Worm (Caenorhabditis elegans): Measurements from ENCODE around the gene cnc-8.

The cnc-8 gene

ce11 chrX:10332035-10332614 is 25.7 kb downstream of the cnc-8 start:
- TF ChIP-seq skn-1 (tag; optimal IDR thresholded peaks at IDR 0.05) (peak; percentile 78), lir-3 (tag; optimal IDR thresholded peaks at IDR 0.05; ENCODE audit: poor library complexity) (no peak), pqm-1 (tag; optimal IDR thresholded peaks at IDR 0.05) (no peak), nhr-77 (tag; optimal IDR thresholded peaks at IDR 0.05) (peak; percentile 44), snu-23 (GFP tag; optimal IDR thresholded peaks at IDR 0.05) (peak; percentile 43), vab-15 (tag; optimal IDR thresholded peaks at IDR 0.05) (no peak), dsc-1 (tag; optimal IDR thresholded peaks at IDR 0.05) (peak; percentile 29), swsn-7 (tag; optimal IDR thresholded peaks at IDR 0.05) (no peak), mef-2 (tag; optimal IDR thresholded peaks at IDR 0.05) (no peak), F16B12.6 (tag; optimal IDR thresholded peaks at IDR 0.05) (no peak), egl-27 (tag; optimal IDR thresholded peaks at IDR 0.05) (peak; percentile 21 to 55), lin-14 (GFP tag; optimal IDR thresholded peaks at IDR 0.05) (peak; percentile 84), tbx-2 (tag; optimal IDR thresholded peaks at IDR 0.05) (peak; percentile 39), mep-1 (tag; optimal IDR thresholded peaks at IDR 0.05) (peak; percentile 28), unc-130 (tag; optimal IDR thresholded peaks at IDR 0.05) (peak; percentile 5), ceh-82 (tag; optimal IDR thresholded peaks at IDR 0.05) (peak in 1 of 3 experiments; percentile 15), mdl-1 (tag; optimal IDR thresholded peaks at IDR 0.05) (peak in 1 of 2 experiments; percentile 38), hlh-17 (GFP tag; optimal IDR thresholded peaks at IDR 0.05; ENCODE audit: borderline replicate concordance) (no peak), elt-2 (tag; optimal IDR thresholded peaks at IDR 0.05) (peak; percentile 47), nhr-85 (tag) (peak; percentile 89), nhr-76 (tag; optimal IDR thresholded peaks at IDR 0.05) (no peak), ama-1 (optimal IDR thresholded peaks at IDR 0.05) (no peak), lin-35 (GFP tag; optimal IDR thresholded peaks at IDR 0.05) (peak in 1 of 2 experiments; percentile 14), nhr-20 (tag; optimal IDR thresholded peaks at IDR 0.05) (peak; percentile 65), hlh-4 (tag; optimal IDR thresholded peaks at IDR 0.05) (no peak), mab-9 (GFP tag; IDR thresholded peaks at IDR 0.05) (no peak), aha-1 (tag; optimal IDR thresholded peaks at IDR 0.05) (no peak), nhr-19 (GFP tag; conservative IDR thresholded peaks at IDR 0.05) (peak; percentile 56), rnt-1 (tag; optimal IDR thresholded peaks at IDR 0.05) (peak; percentile 72), efl-1 (optimal IDR thresholded peaks at IDR 0.05) (no peak), efl-1 (GFP tag; optimal IDR thresholded peaks at IDR 0.05 in 1 of 2) (peak in 1 of 2 experiments; percentile 78), nhr-71 (tag; optimal IDR thresholded peaks at IDR 0.05) (peak; percentile 74), blmp-1 (tag; optimal IDR thresholded peaks at IDR 0.05) (peak; percentile 48), nhr-90 (tag; optimal IDR thresholded peaks at IDR 0.05; ENCODE audit: poor library complexity) (peak; percentile 15), lsy-2 (tag; optimal IDR thresholded peaks at IDR 0.05) (peak in 1 of 2 experiments; percentile 24), sptf-1 (tag; optimal IDR thresholded peaks at IDR 0.05) (no peak), jun-1 (tag; optimal IDR thresholded peaks at IDR 0.05) (peak; percentile 31), elt-3 (tag; optimal IDR thresholded peaks at IDR 0.05) (peak in 2 of 6 experiments; percentile 4 to 71), nhr-47 (tag; optimal IDR thresholded peaks at IDR 0.05) (peak; percentile 25)

ce11 chrX:10333301-10333854 is 27.0 kb downstream of the cnc-8 start, which contains the start of gene R07E3.4:
R07E3.4 (minus strand) TSS chrX:10333351.
- peak; percentile 72 for TF ChIP-seq nhr-11 (tag; optimal IDR thresholded peaks at IDR 0.05)
- TF ChIP-seq nhr-237 (tag; optimal IDR thresholded peaks at IDR 0.05), result no peak
- TF ChIP-seq nhr-90 (tag; optimal IDR thresholded peaks at IDR 0.05; ENCODE audit: poor library complexity), result peak; percentile 40
- peak; percentile 54 for TF ChIP-seq snu-23 (GFP tag; optimal IDR thresholded peaks at IDR 0.05)
- peak in 1 of 2 experiments; percentile 17 for TF ChIP-seq egl-27 (tag; optimal IDR thresholded peaks at IDR 0.05)
- no peak for TF ChIP-seq pax-3 (tag; optimal IDR thresholded peaks at IDR 0.05)
- TF ChIP-seq nhr-85 (tag), result peak; percentile 92
- no peak for TF ChIP-seq unc-86 (tag; optimal IDR thresholded peaks at IDR 0.05)
- TF ChIP-seq nhr-28 (tag; optimal IDR thresholded peaks at IDR 0.05), result no peak
- no peak for TF ChIP-seq skn-1 (tag; optimal IDR thresholded peaks at IDR 0.05)
- TF ChIP-seq Y116A8C.19 (tag; optimal IDR thresholded peaks at IDR 0.05; ENCODE audit: borderline replicate concordance), result no peak
- no peak for TF ChIP-seq fkh-8 (tag; optimal IDR thresholded peaks at IDR 0.05)
- peak in 1 of 2 experiments; percentile 16 for TF ChIP-seq lin-35 (GFP tag; optimal IDR thresholded peaks at IDR 0.05)
- TF ChIP-seq xbp-1 (tag; optimal IDR thresholded peaks at IDR 0.05), result peak; percentile 4
- TF ChIP-seq ceh-88 (GFP tag; IDR thresholded peaks at IDR 0.05), result no peak
- TF ChIP-seq nhr-76 (tag; optimal IDR thresholded peaks at IDR 0.05), result no peak
- TF ChIP-seq grh-1 (GFP tag; IDR thresholded peaks at IDR 0.05), result peak; percentile 61
- no peak for TF ChIP-seq zip-4 (GFP tag; optimal IDR thresholded peaks at IDR 0.05)
- TF ChIP-seq ces-1 (GFP tag; optimal IDR thresholded peaks at IDR 0.05), result no peak
- TF ChIP-seq unc-62 (GFP tag; optimal IDR thresholded peaks at IDR 0.05), result no peak
- peak; percentile 25 for TF ChIP-seq blmp-1 (tag; optimal IDR thresholded peaks at IDR 0.05)
- TF ChIP-seq hlh-17 (GFP tag; optimal IDR thresholded peaks at IDR 0.05; ENCODE audit: borderline replicate concordance), result no peak
